Worm (Caenorhabditis elegans) whole organism, midembryonic: Measurements from ENCODE around the gene Y67D2.2.

ENCODE experiments used
- T22C8.4 ChIP-seq: fragments of 200-800 bp; sonication (Bioruptor generic); IDR thresholded peaks from 2 replicates; pipeline ENCODE4 v1.3.6; 2022; ENCODE audit warnings: missing genetic modification characterization, missing compliant biosample characterization
- cog-1 ChIP-seq: sonication (generic microtip); optimal IDR thresholded peaks from 2 replicates; lab custom pipeline; 2016; ENCODE audit warnings: missing genetic modification characterization, missing compliant biosample characterization
- flt-1 ChIP-seq: fragments of 200-800 bp; sonication (Bioruptor generic); IDR thresholded peaks from 2 replicates; pipeline ENCODE4 v1.3.6; 2022; ENCODE audit warnings: missing genetic modification characterization, missing compliant biosample characterization
- klf-2 ChIP-seq: fragments of 200-800 bp; sonication (Bioruptor generic); conservative IDR thresholded peaks from 2 replicates; pipeline ENCODE4 v1.3.6; 2022; ENCODE audit warnings: missing genetic modification reagents, missing genetic modification characterization, missing compliant biosample characterization
- med-1 ChIP-seq: sonication (generic microtip); optimal IDR thresholded peaks from 2 replicates; lab custom pipeline; 2017; ENCODE audit warnings: missing genetic modification characterization, mild to moderate bottlenecking, missing compliant biosample characterization, antibody characterized with exemption, missing genetic modification reagents; ENCODE audit not compliant: insufficient read depth
- ref-1 ChIP-seq: fragments of 200-800 bp; sonication (Bioruptor generic); conservative IDR thresholded peaks from 2 replicates; pipeline ENCODE4 v1.3.6; 2022; ENCODE audit warnings: missing genetic modification reagents, missing genetic modification characterization, missing compliant biosample characterization
- tab-1 ChIP-seq: fragments of 200-800 bp; sonication (Bioruptor generic); IDR thresholded peaks from 2 replicates; pipeline ENCODE4 v1.3.6; 2022; ENCODE audit warnings: missing genetic modification characterization, missing compliant biosample characterization
- ztf-23 ChIP-seq: fragments of 200-800 bp; sonication (Bioruptor generic); IDR thresholded peaks from 2 replicates; pipeline ENCODE4 v1.3.6; 2022; ENCODE audit warnings: missing genetic modification reagents, missing genetic modification characterization, missing compliant biosample characterization
- ztf-29 ChIP-seq: fragments of 200-800 bp; sonication (Bioruptor generic); IDR thresholded peaks from 2 replicates; pipeline ENCODE4 v1.3.6; 2022; ENCODE audit warnings: missing genetic modification reagents, missing genetic modification characterization, missing compliant biosample characterization

DNA sequence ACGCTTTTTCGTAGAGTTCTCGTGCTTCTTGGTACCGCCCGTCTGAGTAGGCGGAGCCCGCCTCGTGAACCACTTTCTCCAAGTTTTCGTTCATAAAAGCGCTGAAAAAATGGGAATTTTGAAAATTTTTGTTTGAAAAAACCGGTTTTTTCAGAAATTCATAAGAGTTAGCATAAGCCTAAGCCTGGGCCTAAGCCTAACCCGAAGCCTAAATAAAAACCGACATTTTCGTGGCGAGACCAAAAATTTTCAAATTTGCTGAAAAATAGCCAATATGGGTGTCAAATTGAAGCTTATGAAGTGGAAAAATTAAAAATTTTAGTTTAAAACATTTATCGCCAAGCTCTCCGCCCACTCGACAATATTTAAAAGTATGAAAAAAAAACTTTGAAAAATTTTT is 55.3 kb downstream of the Y67D2.2 start, which contains the start of gene Y22D7AL.9:
- TF ChIP-seq ref-1 (GFP tag; lab: Robert Waterston, UW), result no peak
- no peak for TF ChIP-seq T22C8.4 (GFP tag; lab: Robert Waterston, UW)
- TF ChIP-seq ztf-29, result no peak
- TF ChIP-seq med-1 (GFP tag; lab: Kevin White, UChicago), result no peak
- no peak for TF ChIP-seq ztf-23 (GFP tag; lab: Robert Waterston, UW)
- no peak for TF ChIP-seq tab-1 (GFP tag; lab: Robert Waterston, UW)
- no peak for TF ChIP-seq flt-1
- TF ChIP-seq cog-1, result no peak
- no peak for TF ChIP-seq klf-2 (GFP tag; lab: Robert Waterston, UW)
